Fruit fly (Drosophila melanogaster) whole organism, embryonic: Measurements from ENCODE around the gene Alg7.

Experiments
- Aef1 ChIP-seq: fragments of 200-800 bp; sonication (Bioruptor generic); IDR thresholded peaks from 3 replicates; pipeline ENCODE4 v1.3.6; 2022; ENCODE audit warnings: missing biosample characterization, missing genetic modification characterization
- Atf6 ChIP-seq: fragments of 200-800 bp; sonication (Bioruptor generic); IDR thresholded peaks from 2 replicates; pipeline ENCODE4 v1.3.6; 2022; ENCODE audit warnings: missing biosample characterization, missing genetic modification characterization
- Bdp1 ChIP-seq: fragments of 200-800 bp; sonication (Bioruptor generic); optimal IDR thresholded peaks from 3 replicates; lab custom pipeline; 2016; ENCODE audit warnings: missing biosample characterization, missing genetic modification characterization
- CG11085 ChIP-seq: fragments of 200-800 bp; sonication (Bioruptor generic); IDR thresholded peaks from 2 replicates; pipeline ENCODE4 v1.3.6; 2022; ENCODE audit warnings: missing biosample characterization, missing genetic modification characterization
- CG11560 ChIP-seq: fragments of 200-800 bp; sonication (Bioruptor generic); IDR thresholded peaks from 3 replicates; pipeline ENCODE4 v1.3.6; 2022; ENCODE audit warnings: missing biosample characterization, missing genetic modification characterization
- CG12071 ChIP-seq: fragments of 200-800 bp; sonication (Bioruptor generic); optimal IDR thresholded peaks from 3 replicates; lab custom pipeline; 2018; ENCODE audit warnings: missing biosample characterization, mild to moderate bottlenecking, missing genetic modification characterization
- CG12104 ChIP-seq: fragments of 200-800 bp; sonication (Bioruptor generic); optimal IDR thresholded peaks from 3 replicates; lab custom pipeline; 2016; ENCODE audit warnings: missing biosample characterization, missing genetic modification characterization
- CG14050 ChIP-seq: fragments of 200-800 bp; sonication (Bioruptor generic); IDR thresholded peaks from 3 replicates; pipeline ENCODE4 v1.3.6; 2022; ENCODE audit warnings: missing biosample characterization, missing genetic modification characterization
- CG15269 ChIP-seq: fragments of 200-800 bp; sonication (Bioruptor generic); optimal IDR thresholded peaks from 2 replicates; lab custom pipeline; 2018; ENCODE audit warnings: missing biosample characterization, mild to moderate bottlenecking, missing genetic modification characterization, moderate library complexity
- CG1529 ChIP-seq: fragments of 200-800 bp; sonication (Bioruptor generic); optimal IDR thresholded peaks from 3 replicates; lab custom pipeline; 2018; ENCODE audit warnings: missing biosample characterization, missing genetic modification characterization
- CG17359 ChIP-seq: fragments of 200-800 bp; sonication (Bioruptor generic); optimal IDR thresholded peaks from 3 replicates; lab custom pipeline; 2018; ENCODE audit warnings: missing biosample characterization, mild to moderate bottlenecking, missing genetic modification characterization, moderate library complexity
- CG18476 ChIP-seq: fragments of 200-800 bp; sonication (Bioruptor generic); optimal IDR thresholded peaks from 2 replicates; lab custom pipeline; 2016; ENCODE audit warnings: missing biosample characterization, mild to moderate bottlenecking, missing genetic modification characterization
- CG18764 ChIP-seq: fragments of 200-800 bp; sonication (Bioruptor generic); optimal IDR thresholded peaks from 3 replicates; lab custom pipeline; 2016; ENCODE audit warnings: missing biosample characterization, missing genetic modification characterization
- CG32532 ChIP-seq: fragments of 200-800 bp; sonication (Bioruptor generic); IDR thresholded peaks from 2 replicates; pipeline ENCODE4 v1.3.6; 2022; ENCODE audit warnings: missing biosample characterization, missing genetic modification characterization
- CG32772 ChIP-seq: fragments of 200-800 bp; sonication (Bioruptor generic); IDR thresholded peaks from 2 replicates; pipeline ENCODE4 v1.3.6; 2022; ENCODE audit warnings: missing biosample characterization, missing genetic modification characterization
- CG42726 ChIP-seq: fragments of 200-800 bp; sonication (Bioruptor generic); IDR thresholded peaks from 2 replicates; pipeline ENCODE4 v1.3.6; 2022; ENCODE audit warnings: missing biosample characterization, missing genetic modification characterization; ENCODE audit not compliant: partially characterized antibody
- CG43689 ChIP-seq: fragments of 200-800 bp; sonication (Bioruptor generic); IDR thresholded peaks from 2 replicates; pipeline ENCODE4 v1.3.6; 2022; ENCODE audit warnings: missing biosample characterization, missing genetic modification characterization
- CG4820 ChIP-seq: fragments of 200-800 bp; sonication (Bioruptor generic); optimal IDR thresholded peaks from 3 replicates; lab custom pipeline; 2016; ENCODE audit warnings: missing biosample characterization, missing genetic modification characterization
- CG5245 ChIP-seq: fragments of 200-800 bp; sonication (Bioruptor generic); optimal IDR thresholded peaks from 3 replicates; lab custom pipeline; 2016; ENCODE audit warnings: missing biosample characterization, missing genetic modification characterization
- CG7839 ChIP-seq: fragments of 200-800 bp; sonication (Bioruptor generic); optimal IDR thresholded peaks from 3 replicates; lab custom pipeline; 2018; ENCODE audit warnings: missing biosample characterization, mild to moderate bottlenecking, missing genetic modification characterization, moderate library complexity
- CG8765 ChIP-seq: fragments of 200-800 bp; sonication (Bioruptor generic); IDR thresholded peaks from 2 replicates; pipeline ENCODE4 v1.3.6; 2022; ENCODE audit warnings: missing biosample characterization, missing genetic modification characterization
- CG8924 ChIP-seq: fragments of 200-800 bp; optimal IDR thresholded peaks from 3 replicates; lab custom pipeline; 2019; ENCODE audit warnings: missing biosample characterization, mild to moderate bottlenecking, missing genetic modification characterization, moderate library complexity
- CG8944 ChIP-seq: fragments of 200-800 bp; sonication (Bioruptor generic); optimal IDR thresholded peaks from 3 replicates; lab custom pipeline; 2016; ENCODE audit warnings: missing biosample characterization, missing genetic modification characterization
- Dek ChIP-seq: fragments of 200-800 bp; sonication (Bioruptor generic); optimal IDR thresholded peaks from 3 replicates; lab custom pipeline; 2019; ENCODE audit warnings: missing biosample characterization, mild to moderate bottlenecking, missing genetic modification characterization, moderate library complexity
- Fer3 ChIP-seq: fragments of 200-800 bp; sonication (Bioruptor generic); optimal IDR thresholded peaks from 2 replicates; lab custom pipeline; 2018; ENCODE audit warnings: missing biosample characterization, mild to moderate bottlenecking, missing genetic modification characterization, moderate library complexity
- Hr3 ChIP-seq: fragments of 200-800 bp; sonication (Bioruptor generic); optimal IDR thresholded peaks from 3 replicates; lab custom pipeline; 2016; ENCODE audit warnings: missing biosample characterization, missing genetic modification characterization
- Hr39 ChIP-seq: fragments of >200 bp; optimal IDR thresholded peaks from 2 replicates; lab custom pipeline; 2017
- Hr51 ChIP-seq, 2 experiments: fragments of 200-800 bp; sonication (Bioruptor generic); optimal IDR thresholded peaks; 2 replicates in 1 of 2; 3 replicates in 1 of 2; lab custom pipeline; 2016 to 2018; ENCODE audit warnings: missing biosample characterization in 2 of 2, missing genetic modification characterization in 2 of 2, mild to moderate bottlenecking in 1 of 2, moderate library complexity in 1 of 2
- Mrtf ChIP-seq: fragments of 200-800 bp; sonication (Bioruptor generic); IDR thresholded peaks from 3 replicates; pipeline ENCODE4 v1.3.6; 2022; ENCODE audit warnings: missing biosample characterization, missing genetic modification characterization
- Nf-YB ChIP-seq: fragments of 200-800 bp; sonication (Bioruptor generic); optimal IDR thresholded peaks from 3 replicates; lab custom pipeline; 2019; ENCODE audit warnings: missing biosample characterization, mild to moderate bottlenecking, missing genetic modification characterization, moderate library complexity
- Ravus ChIP-seq: fragments of 200-800 bp; sonication (Bioruptor generic); IDR thresholded peaks from 2 replicates; pipeline ENCODE4 v1.3.6; 2022; ENCODE audit warnings: missing biosample characterization, missing genetic modification characterization
- Taf1 ChIP-seq: fragments of 200-800 bp; sonication (Bioruptor generic); IDR thresholded peaks from 2 replicates; pipeline ENCODE4 v1.3.6; 2022; ENCODE audit warnings: missing biosample characterization, missing genetic modification characterization
- Xbp1 ChIP-seq: fragments of 200-800 bp; sonication (Bioruptor generic); optimal IDR thresholded peaks from 3 replicates; lab custom pipeline; 2016; ENCODE audit warnings: missing biosample characterization, mild to moderate bottlenecking, missing genetic modification characterization
- Xrp1 ChIP-seq: fragments of 200-800 bp; sonication (Bioruptor generic); IDR thresholded peaks from 2 replicates; pipeline ENCODE4 v1.3.6; 2022; ENCODE audit warnings: missing biosample characterization, missing genetic modification characterization
- bigmax ChIP-seq: fragments of 200-800 bp; sonication (Bioruptor generic); optimal IDR thresholded peaks from 2 replicates; lab custom pipeline; 2018; ENCODE audit warnings: missing biosample characterization, mild to moderate bottlenecking, missing genetic modification characterization
- cato ChIP-seq: fragments of 200-800 bp; sonication (Bioruptor generic); optimal IDR thresholded peaks from 2 replicates; lab custom pipeline; 2016; ENCODE audit warnings: missing biosample characterization, missing genetic modification characterization, borderline replicate concordance
- crol ChIP-seq: fragments of 200-800 bp; sonication (Bioruptor generic); IDR thresholded peaks from 2 replicates; pipeline ENCODE4 v1.3.6; 2022; ENCODE audit warnings: missing biosample characterization, missing genetic modification characterization
- crp ChIP-seq, 2 experiments: fragments of 200-800 bp; sonication (Bioruptor generic); optimal IDR thresholded peaks; 2 replicates in 1 of 2; 3 replicates in 1 of 2; lab custom pipeline; 2017; ENCODE audit warnings: missing biosample characterization in 2 of 2, missing genetic modification characterization in 2 of 2, mild to moderate bottlenecking in 1 of 2, moderate library complexity in 1 of 2
- ftz-f1 ChIP-seq: fragments of 200-800 bp; sonication (Bioruptor generic); optimal IDR thresholded peaks from 2 replicates; lab custom pipeline; 2016; ENCODE audit warnings: missing biosample characterization, missing genetic modification characterization
- h ChIP-seq: fragments of >200 bp; optimal IDR thresholded peaks from 2 replicates; lab custom pipeline; 2017
- ham ChIP-seq: fragments of 200-800 bp; sonication (Bioruptor generic); IDR thresholded peaks from 2 replicates; pipeline ENCODE4 v1.3.6; 2022; ENCODE audit warnings: missing biosample characterization, missing genetic modification characterization
- hth ChIP-seq: fragments of >200 bp; optimal IDR thresholded peaks from 2 replicates; lab custom pipeline; 2017; ENCODE audit warnings: inconsistent platforms
- mld ChIP-seq: fragments of 200-800 bp; sonication (Bioruptor generic); IDR thresholded peaks from 3 replicates; pipeline ENCODE4 v1.3.6; 2022; ENCODE audit warnings: missing biosample characterization, missing genetic modification characterization; ENCODE audit not compliant: partially characterized antibody
- nmo ChIP-seq: fragments of 200-800 bp; sonication (Bioruptor generic); optimal IDR thresholded peaks from 2 replicates; lab custom pipeline; 2018; ENCODE audit warnings: missing biosample characterization, mild to moderate bottlenecking, missing genetic modification characterization, moderate library complexity
- p53 ChIP-seq: fragments of 200-800 bp; sonication (Bioruptor generic); optimal IDR thresholded peaks from 2 replicates; lab custom pipeline; 2016; ENCODE audit warnings: missing biosample characterization, missing genetic modification characterization
- pfk ChIP-seq: fragments of 200-800 bp; sonication (Bioruptor generic); optimal IDR thresholded peaks from 2 replicates; lab custom pipeline; 2018; ENCODE audit warnings: missing biosample characterization, mild to moderate bottlenecking, missing genetic modification characterization, moderate library complexity
- pros ChIP-seq: fragments of 200-800 bp; sonication (Bioruptor generic); optimal IDR thresholded peaks from 3 replicates; lab custom pipeline; 2019; ENCODE audit warnings: missing biosample characterization, mild to moderate bottlenecking, missing genetic modification characterization, moderate library complexity
- seq ChIP-seq: fragments of 200-800 bp; sonication (Bioruptor generic); IDR thresholded peaks from 2 replicates; pipeline ENCODE4 v1.3.6; 2022; ENCODE audit warnings: missing biosample characterization, missing genetic modification characterization
- so ChIP-seq: fragments of 200-800 bp; sonication (Bioruptor generic); IDR thresholded peaks from 3 replicates; pipeline ENCODE4 v1.3.6; 2022; ENCODE audit warnings: missing biosample characterization, missing genetic modification characterization
- ssp ChIP-seq: fragments of 200-800 bp; sonication (Bioruptor generic); IDR thresholded peaks from 2 replicates; pipeline ENCODE4 v1.3.6; 2022; ENCODE audit warnings: missing biosample characterization, missing genetic modification characterization
- tup ChIP-seq: fragments of 200-800 bp; sonication (Bioruptor generic); optimal IDR thresholded peaks from 2 replicates; lab custom pipeline; 2016; ENCODE audit warnings: missing biosample characterization, mild to moderate bottlenecking, missing genetic modification characterization, moderate library complexity
- z ChIP-seq: fragments of 200-800 bp; sonication (Bioruptor generic); IDR thresholded peaks from 3 replicates; pipeline ENCODE4 v1.3.6; 2022; ENCODE audit warnings: missing biosample characterization, missing genetic modification characterization

Gene Alg7

DNA sequence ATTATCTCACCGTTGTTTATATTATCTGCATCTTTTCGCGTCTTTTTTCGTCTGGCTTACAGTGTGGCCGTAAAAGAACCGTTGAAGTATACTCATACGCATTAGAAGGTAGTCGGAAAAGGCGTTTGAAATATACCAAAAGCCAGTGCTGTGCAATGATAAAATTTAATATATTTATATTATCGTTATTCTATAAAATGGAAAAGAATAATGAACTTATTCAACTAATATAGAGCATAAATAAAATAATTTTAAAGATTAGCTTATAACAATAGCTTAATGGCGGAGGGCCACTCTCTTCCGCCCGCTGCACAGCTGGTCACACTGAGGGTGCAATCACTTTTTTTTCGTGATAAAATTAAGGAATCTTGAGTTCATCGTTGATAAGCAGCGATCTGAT lies 12.8 kb downstream of the Alg7 start, which contains the start of the genes CG16974 and Edem2 (continued):
- TF ChIP-seq crol (GFP tag; lab: Robert Waterston, UW) = no peak
- TF ChIP-seq ftz-f1 = peak; percentile 39
- peak; percentile 49; the same call in 1 of the 2 replicates for TF ChIP-seq seq (GFP tag; lab: Robert Waterston, UW)
- peak; percentile 40 for TF ChIP-seq Nf-YB (GFP tag; lab: Kevin White, UChicago)
- no peak for TF ChIP-seq CG1529
- TF ChIP-seq CG32532 (GFP tag; lab: Robert Waterston, UW) = peak; percentile 71
- peak in 1 of 2 experiments; percentile 61 for TF ChIP-seq Hr51 (GFP tag; optimal IDR thresholded peaks at IDR 0.05; lab: Kevin White, UChicago)
- TF ChIP-seq CG8944 (GFP tag; lab: Kevin White, UChicago) = no peak
- TF ChIP-seq CG42726 (GFP tag; lab: Robert Waterston, UW) = no peak
- TF ChIP-seq so = peak; percentile 31; the same call in 1 of the 3 replicates
- no peak for TF ChIP-seq CG43689 (GFP tag; lab: Robert Waterston, UW)
- peak; percentile 80 for TF ChIP-seq CG18476
- TF ChIP-seq CG7839 (tag; lab: Kevin White, UChicago) = no peak
- no peak for TF ChIP-seq mld
- TF ChIP-seq Bdp1 = peak; percentile 45
- peak; percentile 64 for TF ChIP-seq CG4820
- peak; percentile 67 for TF ChIP-seq ssp
- no peak for TF ChIP-seq CG15269 (tag; lab: Kevin White, UChicago)
- TF ChIP-seq pfk = no peak
- TF ChIP-seq p53 (GFP tag; lab: Kevin White, UChicago) = no peak
- TF ChIP-seq Ravus (GFP tag; lab: Robert Waterston, UW) = peak; percentile 13; the same call in 1 of the 2 replicates
- no peak for TF ChIP-seq z (GFP tag; lab: Robert Waterston, UW)
- no peak for TF ChIP-seq pros
- no peak; the same call in 1 of the 2 replicates for TF ChIP-seq CG11085
- peak; percentile 84 for TF ChIP-seq nmo (GFP tag; lab: Kevin White, UChicago)
- peak; percentile 85 for TF ChIP-seq Xrp1
- TF ChIP-seq CG17359 (tag; lab: Kevin White, UChicago) = peak; percentile 70
- peak; percentile 60 for TF ChIP-seq CG12104 (GFP tag; lab: Kevin White, UChicago)
- TF ChIP-seq Fer3 = no peak
- peak; percentile 52; the same call in 1 of the 3 replicates for TF ChIP-seq Mrtf (GFP tag; lab: Robert Waterston, UW)
- TF ChIP-seq Hr39 = no peak
- peak; percentile 51 for TF ChIP-seq CG5245 (GFP tag; lab: Kevin White, UChicago)
- no peak for TF ChIP-seq CG12071 (GFP tag; lab: Kevin White, UChicago)
- peak; percentile 85 for TF ChIP-seq Xbp1 (GFP tag; lab: Kevin White, UChicago)
- peak; percentile 70 for TF ChIP-seq Aef1 (GFP tag; lab: Robert Waterston, UW)
- peak; percentile 85 for TF ChIP-seq CG32772 (GFP tag; lab: Robert Waterston, UW)
- TF ChIP-seq CG18764 (GFP tag; lab: Kevin White, UChicago) = peak; percentile 74
- TF ChIP-seq Hr3 (GFP tag; lab: Kevin White, UChicago) = peak; percentile 78
- TF ChIP-seq Atf6 (GFP tag; lab: Robert Waterston, UW) = peak; percentile 70; the same call in 1 of the 2 replicates
- TF ChIP-seq bigmax (GFP tag; lab: Kevin White, UChicago) = no peak
- peak in 1 of 2 experiments; percentile 73 for TF ChIP-seq crp (GFP tag; optimal IDR thresholded peaks at IDR 0.05; lab: Kevin White, UChicago)
- no peak for TF ChIP-seq hth (lab: Kevin White, UChicago)
- TF ChIP-seq CG11560 (tag; lab: Robert Waterston, UW) = peak; percentile 39; the same call in 1 of the 3 replicates
- peak; percentile 74 for TF ChIP-seq Dek
- TF ChIP-seq ham (GFP tag; lab: Robert Waterston, UW) = no peak
- TF ChIP-seq tup (GFP tag; lab: Kevin White, UChicago) = peak; percentile 66
- TF ChIP-seq CG14050 (GFP tag; lab: Robert Waterston, UW) = peak; percentile 44; the same call in 2 of the 3 replicates
- TF ChIP-seq Taf1 (GFP tag; lab: Robert Waterston, UW) = 0 out of 2 replicates have a peak, but pooled peaks have one; percentile 26
- TF ChIP-seq cato = peak; percentile 26
- no peak for TF ChIP-seq h (lab: Kevin White, UChicago)
- peak; percentile 46; the same call in 1 of the 2 replicates for TF ChIP-seq CG8765
- TF ChIP-seq CG8924 (tag; lab: Kevin White, UChicago) = peak; percentile 69
